Worm (Caenorhabditis elegans) whole organism, L4/young adult: ENCODE measurements around the gene mogs-1.

Source experiments
- W03F9.2 ChIP-seq: fragments of 150-350 bp; optimal IDR thresholded peaks from 2 replicates; lab custom pipeline; 2014; ENCODE audit warnings: missing biosample characterization, missing genetic modification characterization
- him-1 ChIP-seq: sonication (generic microtip); optimal IDR thresholded peaks from 2 replicates; lab custom pipeline; 2016; ENCODE audit warnings: missing genotype, missing genetic modification reagents, missing genetic modification characterization, missing compliant biosample characterization

- TF ChIP-seq him-1 (tag; lab: Kevin White, UChicago) (no peak), W03F9.2 (tag; lab: Kevin White, UChicago) (no peak)
These were observed 15.3 kb downstream of the mogs-1 start for ce11 chrIV:11006383-11006782.
